Worm (Caenorhabditis elegans): ENCODE results near the gene F46F5.11.

DNA sequence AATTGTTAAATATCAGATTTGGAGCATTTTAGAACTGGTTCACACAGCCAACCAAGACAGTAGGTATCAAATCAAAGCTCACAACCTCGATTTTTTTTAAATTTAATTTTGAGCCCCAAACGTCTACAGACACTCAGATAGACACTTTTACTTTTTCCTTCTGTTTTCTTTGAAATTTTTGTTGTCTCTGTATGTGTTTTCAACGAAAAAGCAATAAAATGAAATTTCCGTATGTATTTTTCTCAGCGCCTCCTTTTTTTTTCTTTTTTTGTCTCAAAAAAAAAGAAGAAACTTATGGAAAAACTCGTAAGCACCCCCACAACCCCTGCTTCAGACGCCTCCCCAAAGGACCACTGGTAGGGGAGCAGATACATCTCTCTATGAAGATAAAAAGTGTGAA, 34.7 kb upstream of the F46F5.11 start:
- TF ChIP-seq egl-27 (tag; optimal IDR thresholded peaks at IDR 0.05) (no peak), unc-62 (GFP tag; optimal IDR thresholded peaks at IDR 0.05) (no peak), ztf-4 (tag; optimal IDR thresholded peaks at IDR 0.05) (no peak), unc-39 (tag; optimal IDR thresholded peaks at IDR 0.05) (no peak), R02D3.7 (tag; optimal IDR thresholded peaks at IDR 0.05) (no peak), mab-5 (tag; optimal IDR thresholded peaks at IDR 0.05) (no peak), lin-11 (tag; optimal IDR thresholded peaks at IDR 0.05) (no peak), elt-1 (tag; optimal IDR thresholded peaks at IDR 0.05) (no peak), ama-1 (optimal IDR thresholded peaks at IDR 0.05) (no peak), nhr-11 (tag; optimal IDR thresholded peaks at IDR 0.05) (no peak)
